Worm (Caenorhabditis elegans): ENCODE data around the gene dcar-1.

- TF ChIP-seq ceh-45 (GFP tag; IDR thresholded peaks at IDR 0.05) (no peak), ets-4 (tag; optimal IDR thresholded peaks at IDR 0.05) (no peak), sdc-2 (tag; optimal IDR thresholded peaks at IDR 0.05) (no peak), elt-2 (tag; optimal IDR thresholded peaks at IDR 0.05) (no peak), unc-86 (tag; optimal IDR thresholded peaks at IDR 0.05) (no peak), fkh-10 (GFP tag; optimal IDR thresholded peaks at IDR 0.05) (no peak)
These were observed at the start of gene dcar-1 for ce11 chrV:17910019-17910418.
